Worm (Caenorhabditis elegans): ENCODE results near the gene klc-1.
A peak's percentile ranks its signal among the peaks of the same experiment; 100 is the strongest.

The klc-1 gene

ce11 chrIV:11083609-11084008 is at the start of gene klc-1:
TSS of gene klc-1 (plus strand) at chrIV:11083735.
- no peak for TF ChIP-seq nhr-237 (tag; optimal IDR thresholded peaks at IDR 0.05)
- TF ChIP-seq rbr-2 (tag; optimal IDR thresholded peaks at IDR 0.05), result no peak
- no peak for TF ChIP-seq pqm-1 (tag; optimal IDR thresholded peaks at IDR 0.05)
- TF ChIP-seq lin-38 (GFP tag; IDR thresholded peaks at IDR 0.05), result 0 out of 2 replicates have a peak, but pooled peaks have one; percentile 21
- no peak for TF ChIP-seq hlh-30 (tag; optimal IDR thresholded peaks at IDR 0.05; ENCODE audit: insufficient read depth)
- no peak for TF ChIP-seq unc-39 (tag; optimal IDR thresholded peaks at IDR 0.05)
- TF ChIP-seq nhr-41 (GFP tag; IDR thresholded peaks at IDR 0.05), result no peak
- peak in 1 of 2 experiments; percentile 56 for TF ChIP-seq lsy-2 (tag; optimal IDR thresholded peaks at IDR 0.05)
- no peak for TF ChIP-seq egl-43 (GFP tag; IDR thresholded peaks at IDR 0.05)
- no peak for TF ChIP-seq arid-1 (GFP tag; conservative IDR thresholded peaks at IDR 0.05)
- no peak for TF ChIP-seq R02D3.7 (tag; optimal IDR thresholded peaks at IDR 0.05)
- TF ChIP-seq lin-29 (GFP tag; IDR thresholded peaks at IDR 0.05), result no peak

ce11 chrIV:11036222-11036621 is 47.3 kb upstream of the klc-1 start, which contains the start of gene fkb-1:
TSS of gene fkb-1 (plus strand) at chrIV:11036582.
- TF ChIP-seq ztf-7 (tag; optimal IDR thresholded peaks at IDR 0.05), result no peak
- TF ChIP-seq T20F7.1 (GFP tag; optimal IDR thresholded peaks at IDR 0.05), result no peak
- TF ChIP-seq gei-8 (GFP tag; optimal IDR thresholded peaks at IDR 0.05), result no peak
- TF ChIP-seq Y5F2A.4 (GFP tag; optimal IDR thresholded peaks at IDR 0.05), result no peak
- no peak for TF ChIP-seq nhr-237 (tag; optimal IDR thresholded peaks at IDR 0.05)
- no peak for TF ChIP-seq F10B5.3 (tag; optimal IDR thresholded peaks at IDR 0.05)
- no peak for TF ChIP-seq jun-1 (tag; optimal IDR thresholded peaks at IDR 0.05)
- peak; percentile 71 for TF ChIP-seq nhr-28 (tag; optimal IDR thresholded peaks at IDR 0.05)
- no peak for TF ChIP-seq duxl-1 (tag; optimal IDR thresholded peaks at IDR 0.05; ENCODE audit: poor library complexity)
- no peak for TF ChIP-seq snpc-4 (tag; optimal IDR thresholded peaks at IDR 0.05)
- TF ChIP-seq hlh-30 (tag; optimal IDR thresholded peaks at IDR 0.05; ENCODE audit: insufficient read depth), result peak; percentile 38
- TF ChIP-seq ama-1 (optimal IDR thresholded peaks at IDR 0.05), result no peak
- no peak for TF ChIP-seq nhr-111 (GFP tag; optimal IDR thresholded peaks at IDR 0.05)
- no peak for TF ChIP-seq Y105C5A.15 (GFP tag; IDR thresholded peaks at IDR 0.05)
- no peak for TF ChIP-seq aly-2 (tag; optimal IDR thresholded peaks at IDR 0.05)
- no peak for TF ChIP-seq fos-1 (tag; optimal IDR thresholded peaks at IDR 0.05)
- no peak for TF ChIP-seq madf-5 (GFP tag; IDR thresholded peaks at IDR 0.05)
- TF ChIP-seq arid-1 (GFP tag; conservative IDR thresholded peaks at IDR 0.05), result no peak
- TF ChIP-seq aha-1 (tag), result no peak
- TF ChIP-seq D1046.2 (GFP tag; IDR thresholded peaks at IDR 0.05), result no peak
- TF ChIP-seq skn-1 (tag; optimal IDR thresholded peaks at IDR 0.05), result no peak
- TF ChIP-seq ZK546.5 (tag; optimal IDR thresholded peaks at IDR 0.05), result no peak
- TF ChIP-seq mep-1 (tag; optimal IDR thresholded peaks at IDR 0.05), result peak; percentile 75
- no peak for TF ChIP-seq lin-13 (GFP tag; optimal IDR thresholded peaks at IDR 0.05)
- TF ChIP-seq nhr-76 (tag; optimal IDR thresholded peaks at IDR 0.05), result no peak
- no peak for TF ChIP-seq mxl-2 (GFP tag; conservative IDR thresholded peaks at IDR 0.05)
- TF ChIP-seq F37D6.2 (tag; optimal IDR thresholded peaks at IDR 0.05), result peak; percentile 6
- TF ChIP-seq dpl-1 (GFP tag; optimal IDR thresholded peaks at IDR 0.05), result peak; percentile 71
- no peak for TF ChIP-seq ceh-82 (tag; optimal IDR thresholded peaks at IDR 0.05)
- peak; percentile 62 for TF ChIP-seq lin-38 (GFP tag; IDR thresholded peaks at IDR 0.05)
- TF ChIP-seq nhr-25 (tag; optimal IDR thresholded peaks at IDR 0.05; ENCODE audit: borderline replicate concordance, insufficient read depth), result no peak
- no peak for TF ChIP-seq dmd-8 (GFP tag; IDR thresholded peaks at IDR 0.05)
- peak; percentile 60 for TF ChIP-seq nhr-11 (tag; optimal IDR thresholded peaks at IDR 0.05)
- TF ChIP-seq zfp-3 (GFP tag; conservative IDR thresholded peaks at IDR 0.05), result no peak
- TF ChIP-seq lin-39 (tag; optimal IDR thresholded peaks at IDR 0.05), result no peak
- TF ChIP-seq hmg-1.1 (GFP tag; IDR thresholded peaks at IDR 0.05), result peak; percentile 66; the same call in 1 of the 2 replicates
- no peak for TF ChIP-seq ztf-11 (tag; optimal IDR thresholded peaks at IDR 0.05)
- TF ChIP-seq ces-1 (GFP tag; optimal IDR thresholded peaks at IDR 0.05), result no peak
- no peak for TF ChIP-seq lir-3 (tag; optimal IDR thresholded peaks at IDR 0.05)
- peak in 1 of 2 experiments; percentile 96 for TF ChIP-seq unc-62 (GFP tag; optimal IDR thresholded peaks at IDR 0.05 in 1 of 2)
- no peak for TF ChIP-seq unc-62 (tag; optimal IDR thresholded peaks at IDR 0.05)
- TF ChIP-seq dmd-9 (GFP tag; IDR thresholded peaks at IDR 0.05), result no peak
- TF ChIP-seq ceh-20 (GFP tag; IDR thresholded peaks at IDR 0.05), result no peak
- no peak for TF ChIP-seq ceh-44 (GFP tag; IDR thresholded peaks at IDR 0.05)
